Worm (Caenorhabditis elegans) whole organism, young adult: Measurements from ENCODE around the gene msp-76.

ENCODE experiments used
- B0336.3 ChIP-seq: fragments of 200-800 bp; sonication (Bioruptor generic); IDR thresholded peaks from 2 replicates; pipeline ENCODE4 v1.3.6; 2022; ENCODE audit warnings: missing genetic modification characterization, missing compliant biosample characterization
- F10E7.11 ChIP-seq: sonication (generic microtip); optimal IDR thresholded peaks from 2 replicates; lab custom pipeline; 2017; ENCODE audit warnings: mild to moderate bottlenecking, missing genetic modification characterization, moderate library complexity, missing compliant biosample characterization
- F23B12.7 ChIP-seq: sonication (generic microtip); optimal IDR thresholded peaks from 2 replicates; lab custom pipeline; 2017; ENCODE audit warnings: missing genetic modification characterization, mild to moderate bottlenecking, missing compliant biosample characterization, antibody characterized with exemption, moderate library complexity; ENCODE audit not compliant: insufficient read depth
- F39B2.1 ChIP-seq: fragments of 200-800 bp; sonication (Bioruptor generic); IDR thresholded peaks from 2 replicates; pipeline ENCODE4 v1.3.6; 2022; ENCODE audit warnings: missing genetic modification reagents, missing genetic modification characterization, missing compliant biosample characterization
- F49E8.2 ChIP-seq: sonication (generic microtip); optimal IDR thresholded peaks from 3 replicates; lab custom pipeline; 2017; ENCODE audit warnings: missing genetic modification characterization, mild to moderate bottlenecking, missing compliant biosample characterization, antibody characterized with exemption, moderate library complexity; ENCODE audit not compliant: insufficient read depth
- F55B11.4 ChIP-seq: sonication (generic microtip); optimal IDR thresholded peaks from 2 replicates; lab custom pipeline; 2016; ENCODE audit warnings: missing compliant biosample characterization, missing genetic modification characterization, borderline replicate concordance; ENCODE audit not compliant: insufficient read depth
- K11D2.4 ChIP-seq: fragments of 200-800 bp; sonication (Bioruptor generic); IDR thresholded peaks from 2 replicates; pipeline ENCODE4 v1.3.6; 2022; ENCODE audit warnings: missing genetic modification reagents, missing genetic modification characterization, missing compliant biosample characterization
- T07F8.4 ChIP-seq: sonication (generic microtip); optimal IDR thresholded peaks from 2 replicates; lab custom pipeline; 2016; ENCODE audit warnings: mild to moderate bottlenecking, missing genetic modification characterization, moderate library complexity, missing compliant biosample characterization
- Y53G8AR.9 ChIP-seq: fragments of 200-800 bp; sonication (Bioruptor generic); conservative IDR thresholded peaks from 2 replicates; pipeline ENCODE4 v1.3.6; 2022; ENCODE audit warnings: missing genetic modification reagents, missing genetic modification characterization, missing compliant biosample characterization
- ZK185.1 ChIP-seq: sonication (generic microtip); optimal IDR thresholded peaks from 2 replicates; lab custom pipeline; 2016; ENCODE audit warnings: mild to moderate bottlenecking, missing genetic modification characterization, missing compliant biosample characterization; ENCODE audit not compliant: poor library complexity, severe bottlenecking
- attf-5 ChIP-seq: fragments of 200-800 bp; sonication (Bioruptor generic); optimal IDR thresholded peaks from 2 replicates; lab custom pipeline; 2018; ENCODE audit warnings: mild to moderate bottlenecking, missing genetic modification characterization, missing compliant biosample characterization
- bed-2 ChIP-seq: fragments of 200-800 bp; sonication (Bioruptor generic); IDR thresholded peaks from 2 replicates; pipeline ENCODE4 v1.3.6; 2022; ENCODE audit warnings: missing genetic modification reagents, missing genetic modification characterization, missing compliant biosample characterization
- cebp-1 ChIP-seq, 2 experiments: fragments of 200-800 bp in 1 of 2; sonication (Bioruptor generic) in 1 of 2; sonication (generic microtip) in 1 of 2; IDR thresholded peaks in 1 of 2; optimal IDR thresholded peaks in 1 of 2; 2 replicates each; pipeline versions ENCODE4 v1.3.6 to Lab custom; 2017 to 2022; ENCODE audit warnings: missing compliant biosample characterization in 2 of 2, missing genetic modification characterization in 2 of 2, mild to moderate bottlenecking in 1 of 2, missing genetic modification reagents in 1 of 2, moderate library complexity in 1 of 2
- ceh-27 ChIP-seq: fragments of 200-800 bp; sonication (Bioruptor generic); optimal IDR thresholded peaks from 2 replicates; lab custom pipeline; 2018; ENCODE audit warnings: mild to moderate bottlenecking, missing genetic modification characterization, moderate library complexity, missing compliant biosample characterization
- ceh-91 ChIP-seq: fragments of 200-800 bp; sonication (Bioruptor generic); IDR thresholded peaks from 2 replicates; pipeline ENCODE4 v1.3.6; 2022; ENCODE audit warnings: missing genetic modification reagents, missing genetic modification characterization, missing compliant biosample characterization
- chd-7 ChIP-seq: sonication (generic microtip); optimal IDR thresholded peaks from 2 replicates; lab custom pipeline; 2016; ENCODE audit warnings: mild to moderate bottlenecking, missing genetic modification characterization, moderate library complexity, missing compliant biosample characterization
- dpff-1 ChIP-seq: sonication (generic microtip); optimal IDR thresholded peaks from 2 replicates; lab custom pipeline; 2017; ENCODE audit warnings: mild to moderate bottlenecking, missing genetic modification characterization, missing compliant biosample characterization
- dpl-1 ChIP-seq: fragments of 150-350 bp; optimal IDR thresholded peaks from 2 replicates; lab custom pipeline; 2014; ENCODE audit warnings: missing biosample characterization, missing genetic modification reagents, missing genetic modification characterization
- egl-18 ChIP-seq: fragments of 200-800 bp; sonication (Bioruptor generic); IDR thresholded peaks from 2 replicates; pipeline ENCODE4 v1.3.6; 2022; ENCODE audit warnings: missing genetic modification reagents, missing genetic modification characterization, missing compliant biosample characterization
- hlh-12 ChIP-seq: sonication (generic microtip); optimal IDR thresholded peaks from 2 replicates; lab custom pipeline; 2016; ENCODE audit warnings: missing genetic modification characterization, missing compliant biosample characterization
- hmg-1.2 ChIP-seq: fragments of 200-800 bp; sonication (Bioruptor generic); IDR thresholded peaks from 2 replicates; pipeline ENCODE4 v1.3.6; 2022; ENCODE audit warnings: missing genetic modification reagents, missing genetic modification characterization, missing compliant biosample characterization
- hmg-20 ChIP-seq: fragments of 200-800 bp; sonication (Bioruptor generic); IDR thresholded peaks from 2 replicates; pipeline ENCODE4 v1.3.6; 2022; ENCODE audit warnings: missing genetic modification reagents, missing genetic modification characterization, missing compliant biosample characterization
- hrde-1 ChIP-seq: sonication (generic microtip); optimal IDR thresholded peaks from 2 replicates; lab custom pipeline; 2016; ENCODE audit warnings: missing genetic modification characterization, mild to moderate bottlenecking, missing compliant biosample characterization, moderate library complexity, missing genotype, missing genetic modification reagents, borderline replicate concordance
- let-607 ChIP-seq, 2 experiments: fragments of 200-800 bp in 1 of 2; sonication (Bioruptor generic) in 1 of 2; sonication (generic microtip) in 1 of 2; optimal IDR thresholded peaks; 2 replicates each; lab custom pipeline; 2016 to 2018; ENCODE audit warnings: mild to moderate bottlenecking in 2 of 2, missing compliant biosample characterization in 2 of 2, missing genetic modification characterization in 2 of 2, moderate library complexity in 2 of 2, missing genotype in 1 of 2
- lin-26 ChIP-seq: fragments of 200-800 bp; sonication (Bioruptor generic); IDR thresholded peaks from 2 replicates; pipeline ENCODE4 v1.3.6; 2022; ENCODE audit warnings: missing genetic modification reagents, missing genetic modification characterization, missing compliant biosample characterization
- lin-35 ChIP-seq, 3 experiments: fragments of 150-350 bp in 2 of 3; sonication (generic microtip) in 1 of 3; optimal IDR thresholded peaks; 2 replicates each; lab custom pipeline; 2014 to 2018; ENCODE audit warnings: missing biosample characterization in 3 of 3, missing genetic modification characterization in 3 of 3, missing genetic modification reagents in 3 of 3
- lin-40 ChIP-seq: sonication (generic microtip); optimal IDR thresholded peaks from 2 replicates; lab custom pipeline; 2016; ENCODE audit warnings: missing genetic modification characterization, mild to moderate bottlenecking, missing compliant biosample characterization, missing genotype, missing genetic modification reagents
- lin-54 ChIP-seq: fragments of 200-800 bp; sonication (Bioruptor generic); optimal IDR thresholded peaks from 2 replicates; lab custom pipeline; 2018; ENCODE audit warnings: mild to moderate bottlenecking, missing genetic modification characterization, missing compliant biosample characterization
- madf-3 ChIP-seq: fragments of 200-800 bp; sonication (Bioruptor generic); IDR thresholded peaks from 2 replicates; pipeline ENCODE4 v1.3.6; 2022; ENCODE audit warnings: missing genetic modification reagents, missing genetic modification characterization, missing compliant biosample characterization
- madf-8 ChIP-seq: fragments of 200-800 bp; sonication (Bioruptor generic); conservative IDR thresholded peaks from 2 replicates; pipeline ENCODE4 v1.3.6; 2022; ENCODE audit warnings: missing genetic modification reagents, missing genetic modification characterization, missing compliant biosample characterization
- mcd-1 ChIP-seq: fragments of 200-800 bp; sonication (Bioruptor generic); IDR thresholded peaks from 2 replicates; pipeline ENCODE4 v1.3.6; 2022; ENCODE audit warnings: missing genetic modification reagents, missing genetic modification characterization, missing compliant biosample characterization
- mes-4 ChIP-seq: sonication (generic microtip); optimal IDR thresholded peaks from 2 replicates; lab custom pipeline; 2016; ENCODE audit warnings: missing genotype, missing genetic modification characterization, missing compliant biosample characterization
- rec-8 ChIP-seq, 2 experiments: sonication (generic microtip); optimal IDR thresholded peaks; 2 replicates each; lab custom pipeline; 2016; ENCODE audit warnings: mild to moderate bottlenecking in 2 of 2, missing genetic modification characterization in 2 of 2, missing genetic modification reagents in 2 of 2, missing genotype in 2 of 2, missing biosample characterization in 1 of 2, missing compliant biosample characterization in 1 of 2, moderate library complexity in 1 of 2
- sdz-38 ChIP-seq: sonication (generic microtip); optimal IDR thresholded peaks from 2 replicates; lab custom pipeline; 2016; ENCODE audit warnings: missing genotype, missing genetic modification characterization, missing compliant biosample characterization
- snpc-1.1 ChIP-seq: sonication (generic microtip); optimal IDR thresholded peaks from 2 replicates; lab custom pipeline; 2017; ENCODE audit warnings: missing genetic modification characterization, mild to moderate bottlenecking, missing compliant biosample characterization, antibody characterized with exemption, moderate library complexity, missing genotype, missing genetic modification reagents; ENCODE audit not compliant: insufficient read depth
- snpc-4 ChIP-seq, 5 experiments: fragments of 150-350 bp in 1 of 5; sonication (generic microtip) in 4 of 5; optimal IDR thresholded peaks; 2 replicates each; lab custom pipeline; 2014 to 2018; ENCODE audit warnings: missing genetic modification characterization in 5 of 5, missing biosample characterization in 3 of 5, antibody characterized with exemption in 2 of 5, mild to moderate bottlenecking in 2 of 5, missing compliant biosample characterization in 2 of 5, missing genotype in 2 of 5, moderate library complexity in 2 of 5, missing genetic modification reagents in 1 of 5
- somi-1 ChIP-seq: fragments of 200-800 bp; sonication (Bioruptor generic); optimal IDR thresholded peaks from 2 replicates; lab custom pipeline; 2018; ENCODE audit warnings: mild to moderate bottlenecking, missing genetic modification characterization, missing compliant biosample characterization
- sptf-2 ChIP-seq: fragments of 200-800 bp; sonication (Bioruptor generic); optimal IDR thresholded peaks from 2 replicates; lab custom pipeline; 2018; ENCODE audit warnings: mild to moderate bottlenecking, missing genetic modification characterization, missing compliant biosample characterization
- tbp1 ChIP-seq: fragments of 200-800 bp; sonication (Bioruptor generic); optimal IDR thresholded peaks from 2 replicates; lab custom pipeline; 2018; ENCODE audit warnings: mild to moderate bottlenecking, missing genetic modification characterization, missing compliant biosample characterization
- ztf-26 ChIP-seq: sonication (generic microtip); optimal IDR thresholded peaks from 2 replicates; lab custom pipeline; 2017; ENCODE audit warnings: missing genetic modification characterization, missing compliant biosample characterization

Gene msp-76

ce11 chrIV:9668103-9668672, 20.6 kb upstream of the msp-76 start (continued):
- no peak for TF ChIP-seq hlh-12 (tag; lab: Kevin White, UChicago)
- TF ChIP-seq madf-8 = no peak
- no peak for TF ChIP-seq F39B2.1 (GFP tag; lab: Robert Waterston, UW)
- no peak for TF ChIP-seq hrde-1
- TF ChIP-seq lin-35 (GFP tag; optimal IDR thresholded peaks at IDR 0.05; lab: Kevin White, UChicago) = peak in 1 of 3 experiments; percentile 18
- no peak for TF ChIP-seq K11D2.4 (GFP tag; lab: Robert Waterston, UW)

ce11 chrIV:9669969-9670368, 18.8 kb upstream of the msp-76 start:
- TF ChIP-seq K11D2.4 (GFP tag; lab: Robert Waterston, UW) (0 out of 2 replicates have a peak, but pooled peaks have one; percentile 39), dpff-1 (no peak), ceh-27 (GFP tag; lab: Kevin White, UChicago) (peak; percentile 45), F49E8.2 (no peak), rec-8 (tag; optimal IDR thresholded peaks at IDR 0.05; lab: Kevin White, UChicago) (no peak), attf-5 (GFP tag; lab: Kevin White, UChicago) (peak; percentile 13), Y53G8AR.9 (GFP tag; lab: Robert Waterston, UW) (no peak), lin-40 (tag; lab: Kevin White, UChicago) (peak; percentile 37), mcd-1 (GFP tag; lab: Robert Waterston, UW) (0 out of 2 replicates have a peak, but pooled peaks have one; percentile 17), chd-7 (peak; percentile 55), F10E7.11 (tag; lab: Kevin White, UChicago) (no peak), egl-18 (GFP tag; lab: Robert Waterston, UW) (0 out of 2 replicates have a peak, but pooled peaks have one; percentile 4), madf-3 (no peak), cebp-1 (GFP tag; IDR thresholded peaks at IDR 0.05; lab: Robert Waterston, UW) (no peak), cebp-1 (tag; optimal IDR thresholded peaks at IDR 0.05; lab: Kevin White, UChicago) (peak; percentile 36), B0336.3 (0 out of 2 replicates have a peak, but pooled peaks have one; percentile 32), hmg-1.2 (GFP tag; lab: Robert Waterston, UW) (peak; percentile 64), hmg-20 (GFP tag; lab: Robert Waterston, UW) (no peak), somi-1 (GFP tag; lab: Kevin White, UChicago) (peak; percentile 31), lin-26 (GFP tag; lab: Robert Waterston, UW) (peak; percentile 62; the same call in 1 of the 2 replicates), ztf-26 (peak; percentile 12), sptf-2 (no peak)

ce11 chrIV:9671001-9671652, 17.7 kb upstream of the msp-76 start:
- TF ChIP-seq sdz-38 (tag; lab: Kevin White, UChicago) (no peak), mes-4 (no peak), F55B11.4 (tag; lab: Kevin White, UChicago) (no peak), ZK185.1 (peak; percentile 26), hmg-1.2 (GFP tag; lab: Robert Waterston, UW) (peak; percentile 24; the same call in 1 of the 2 replicates), ceh-91 (GFP tag; lab: Robert Waterston, UW) (no peak), dpl-1 (GFP tag; lab: Kevin White, UChicago) (no peak), F10E7.11 (tag; lab: Kevin White, UChicago) (no peak), lin-35 (GFP tag; optimal IDR thresholded peaks at IDR 0.05; lab: Kevin White, UChicago) (peak in 1 of 3 experiments; percentile 10), attf-5 (GFP tag; lab: Kevin White, UChicago) (peak; percentile 35), snpc-4 (GFP tag; optimal IDR thresholded peaks at IDR 0.05; lab: Kevin White, UChicago) (no peak), snpc-4 (tag; optimal IDR thresholded peaks at IDR 0.05; lab: Kevin White, UChicago) (peak in 1 of 4 experiments; percentile 11), hmg-20 (GFP tag; lab: Robert Waterston, UW) (no peak), T07F8.4 (no peak), lin-54 (GFP tag; lab: Kevin White, UChicago) (peak; percentile 10), F23B12.7 (tag; lab: Kevin White, UChicago) (peak; percentile 37), snpc-1.1 (no peak), dpff-1 (no peak), let-607 (tag; optimal IDR thresholded peaks at IDR 0.05; lab: Kevin White, UChicago) (peak in 1 of 2 experiments; percentile 46), tbp1 (GFP tag; lab: Kevin White, UChicago) (peak; percentile 23), bed-2 (no peak)
